Worm (Caenorhabditis elegans): ENCODE data around the gene egrh-2.

The egrh-2 gene

ce11 chrIV:991647-992400 is 1.6 kb upstream of the egrh-2 start, which contains the start of gene lep-2 (continued):
- TF ChIP-seq attf-3 (GFP tag; conservative IDR thresholded peaks at IDR 0.05): peak; percentile 49; the same call in 1 of the 2 replicates
- peak; percentile 8 for TF ChIP-seq F49E8.2 (tag; optimal IDR thresholded peaks at IDR 0.05; ENCODE audit: insufficient read depth)
- TF ChIP-seq mxl-1 (tag; optimal IDR thresholded peaks at IDR 0.05): no peak
- TF ChIP-seq F33H1.4 (GFP tag; IDR thresholded peaks at IDR 0.05): peak; percentile 25; the same call in 1 of the 2 replicates
- no peak for TF ChIP-seq sptf-2 (GFP tag; optimal IDR thresholded peaks at IDR 0.05)
- no peak for TF ChIP-seq snpc-4 (GFP tag; optimal IDR thresholded peaks at IDR 0.05)
- TF ChIP-seq snpc-4 (tag; optimal IDR thresholded peaks at IDR 0.05): no peak
- TF ChIP-seq efl-1 (GFP tag; optimal IDR thresholded peaks at IDR 0.05): peak; percentile 64
- TF ChIP-seq cebp-2 (GFP tag; IDR thresholded peaks at IDR 0.05): no peak
- TF ChIP-seq tbp1 (GFP tag; optimal IDR thresholded peaks at IDR 0.05): no peak
- TF ChIP-seq sdz-38 (tag; optimal IDR thresholded peaks at IDR 0.05): no peak
- peak; percentile 0 for TF ChIP-seq him-1 (tag; optimal IDR thresholded peaks at IDR 0.05)
- peak; percentile 15 for TF ChIP-seq snpc-3.4 (tag; optimal IDR thresholded peaks at IDR 0.05)
- no peak for TF ChIP-seq nhr-179 (tag; optimal IDR thresholded peaks at IDR 0.05)
- TF ChIP-seq D2030.7 (GFP tag; IDR thresholded peaks at IDR 0.05): peak; percentile 35; the same call in 1 of the 2 replicates
- TF ChIP-seq ccch-3 (GFP tag; optimal IDR thresholded peaks at IDR 0.05): no peak
- no peak for TF ChIP-seq rcor-1 (GFP tag; IDR thresholded peaks at IDR 0.05)
- no peak for TF ChIP-seq nhr-120 (GFP tag; IDR thresholded peaks at IDR 0.05)
- TF ChIP-seq attf-6 (GFP tag; IDR thresholded peaks at IDR 0.05): no peak
- TF ChIP-seq Y79H2A.3 (GFP tag; conservative IDR thresholded peaks at IDR 0.05): no peak
- TF ChIP-seq snpc-1.1 (tag; optimal IDR thresholded peaks at IDR 0.05; ENCODE audit: insufficient read depth): no peak
- peak in 1 of 3 experiments; percentile 30 for TF ChIP-seq lin-35 (GFP tag; optimal IDR thresholded peaks at IDR 0.05)
- no peak for TF ChIP-seq nfya-2 (GFP tag; IDR thresholded peaks at IDR 0.05)
- no peak for TF ChIP-seq ceh-40 (GFP tag; IDR thresholded peaks at IDR 0.05)
- no peak for TF ChIP-seq pha-4 (tag; optimal IDR thresholded peaks at IDR 0.05)
- no peak for TF ChIP-seq B0261.1 (tag; optimal IDR thresholded peaks at IDR 0.05)
- TF ChIP-seq sea-2 (GFP tag; IDR thresholded peaks at IDR 0.05): no peak
- peak; percentile 64 for TF ChIP-seq hrde-1 (tag; optimal IDR thresholded peaks at IDR 0.05; ENCODE audit: borderline replicate concordance)
- no peak for TF ChIP-seq atf-7 (tag; optimal IDR thresholded peaks at IDR 0.05)
- no peak for TF ChIP-seq F22D6.2 (tag; optimal IDR thresholded peaks at IDR 0.05)
- TF ChIP-seq akir-1 (GFP tag; optimal IDR thresholded peaks at IDR 0.05): no peak

ce11 chrIV:991181-991642 is 960 bp upstream of the egrh-2 start:
- TF ChIP-seq snpc-3.4 (tag; optimal IDR thresholded peaks at IDR 0.05): peak; percentile 98
- TF ChIP-seq ceh-100 (GFP tag; IDR thresholded peaks at IDR 0.05): peak; percentile 72
- TF ChIP-seq B0019.2 (GFP tag; conservative IDR thresholded peaks at IDR 0.05): peak; percentile 76
- TF ChIP-seq die-1 (tag; optimal IDR thresholded peaks at IDR 0.05): peak; percentile 71
- TF ChIP-seq somi-1 (GFP tag; optimal IDR thresholded peaks at IDR 0.05): peak; percentile 50
- TF ChIP-seq K11D2.4 (GFP tag; IDR thresholded peaks at IDR 0.05): no peak
- no peak for TF ChIP-seq rpc-1 (optimal IDR thresholded peaks at IDR 0.05)
- TF ChIP-seq rpc-1 (tag; optimal IDR thresholded peaks at IDR 0.05): peak; percentile 5
- no peak for TF ChIP-seq ccch-3 (GFP tag; optimal IDR thresholded peaks at IDR 0.05)
- TF ChIP-seq B0336.3 (GFP tag; IDR thresholded peaks at IDR 0.05): peak; percentile 97
- no peak; the same call in none of the 2 replicates for TF ChIP-seq nfyb-1 (GFP tag; IDR thresholded peaks at IDR 0.05)
- TF ChIP-seq ekl-4 (GFP tag; IDR thresholded peaks at IDR 0.05): peak; percentile 96
- peak; percentile 98 for TF ChIP-seq snpc-1.1 (tag; optimal IDR thresholded peaks at IDR 0.05; ENCODE audit: insufficient read depth)
- TF ChIP-seq lin-40 (tag; optimal IDR thresholded peaks at IDR 0.05): no peak
- no peak for TF ChIP-seq sea-2 (GFP tag; IDR thresholded peaks at IDR 0.05)
- peak; percentile 96 for TF ChIP-seq attf-6 (GFP tag; IDR thresholded peaks at IDR 0.05)
- no peak for TF ChIP-seq ceh-40 (GFP tag; IDR thresholded peaks at IDR 0.05)
- peak; percentile 35 for TF ChIP-seq dpl-1 (GFP tag; optimal IDR thresholded peaks at IDR 0.05)
- TF ChIP-seq dpff-1 (tag; optimal IDR thresholded peaks at IDR 0.05): peak; percentile 83
- peak; percentile 69 for TF ChIP-seq repo-1 (tag; optimal IDR thresholded peaks at IDR 0.05)
- peak; percentile 97 for TF ChIP-seq snpc-1.3 (tag; optimal IDR thresholded peaks at IDR 0.05; ENCODE audit: insufficient read depth)
- TF ChIP-seq nhr-80 (tag; optimal IDR thresholded peaks at IDR 0.05): no peak
- peak; percentile 89 for TF ChIP-seq sptf-2 (GFP tag; optimal IDR thresholded peaks at IDR 0.05)
